Fruit fly (Drosophila melanogaster): Measurements from ENCODE around the gene Vps24.

The Vps24 gene

DNA sequence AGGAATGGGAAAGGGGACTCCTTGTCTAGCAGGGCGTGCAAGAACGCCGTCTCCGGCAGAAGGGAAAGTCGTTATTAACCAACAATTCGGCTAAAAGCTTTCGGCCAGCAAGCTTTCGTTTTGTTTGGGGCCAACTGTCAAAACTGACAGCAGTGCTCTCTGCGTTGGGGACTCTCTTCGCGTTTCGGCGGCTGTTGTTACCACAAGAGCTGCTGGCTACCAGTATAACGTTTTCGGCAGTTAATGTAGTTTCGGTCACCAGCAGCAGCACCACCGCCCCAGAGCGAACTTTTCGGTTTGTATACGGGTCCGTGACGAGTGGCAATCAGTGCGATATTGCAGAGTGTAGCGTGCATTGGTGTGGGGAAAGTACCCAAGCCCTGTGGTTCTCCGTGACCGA is 30.7 kb downstream of the Vps24 start, which contains the start of gene cpx:
Gene cpx, plus strand, starts transcription at position 160 of the 400 bp plus-strand sequence.
- TF ChIP-seq psq (GFP tag; optimal IDR thresholded peaks at IDR 0.05) (no peak), Sp1 (GFP tag; optimal IDR thresholded peaks at IDR 0.05) (no peak), fru (GFP tag; optimal IDR thresholded peaks at IDR 0.05) (no peak), dmrt93B (GFP tag; optimal IDR thresholded peaks at IDR 0.05) (no peak), Jra (GFP tag; optimal IDR thresholded peaks at IDR 0.05) (no peak), brk (GFP tag; optimal IDR thresholded peaks at IDR 0.05) (no peak), foxo (GFP tag; optimal IDR thresholded peaks at IDR 0.05) (no peak), Myc (optimal IDR thresholded peaks at IDR 0.05) (no peak), ey (GFP tag; optimal IDR thresholded peaks at IDR 0.05) (no peak), Mio (GFP tag; optimal IDR thresholded peaks at IDR 0.05) (no peak), GATAd (GFP tag; optimal IDR thresholded peaks at IDR 0.05) (no peak), Rel (GFP tag; optimal IDR thresholded peaks at IDR 0.05) (no peak), Rel (tag; optimal IDR thresholded peaks at IDR 0.05) (no peak), br (GFP tag; optimal IDR thresholded peaks at IDR 0.05) (no peak), N (GFP tag; optimal IDR thresholded peaks at IDR 0.05) (no peak), OdsH (GFP tag; optimal IDR thresholded peaks at IDR 0.05) (no peak), woc (GFP tag; optimal IDR thresholded peaks at IDR 0.05) (no peak), h (GFP tag; optimal IDR thresholded peaks at IDR 0.05) (no peak), Dif (GFP tag; optimal IDR thresholded peaks at IDR 0.05; ENCODE audit: partially characterized antibody) (no peak), Vsx2 (GFP tag; optimal IDR thresholded peaks at IDR 0.05; ENCODE audit: partially characterized antibody) (no peak)

- TF ChIP-seq psq (GFP tag; optimal IDR thresholded peaks at IDR 0.05) = no peak
- no peak for TF ChIP-seq Dfd (GFP tag; optimal IDR thresholded peaks at IDR 0.05)
- TF ChIP-seq GATAd (GFP tag; optimal IDR thresholded peaks at IDR 0.05) = no peak
- TF ChIP-seq CG32264 (GFP tag; optimal IDR thresholded peaks at IDR 0.05) = no peak
- no peak for TF ChIP-seq sv (GFP tag; optimal IDR thresholded peaks at IDR 0.05)
- no peak for TF ChIP-seq foxo (GFP tag; optimal IDR thresholded peaks at IDR 0.05)
- no peak for TF ChIP-seq Jra (GFP tag; optimal IDR thresholded peaks at IDR 0.05)
- TF ChIP-seq Myc (optimal IDR thresholded peaks at IDR 0.05) = no peak
- TF ChIP-seq Mio (GFP tag; optimal IDR thresholded peaks at IDR 0.05) = no peak
- TF ChIP-seq ey (GFP tag; optimal IDR thresholded peaks at IDR 0.05) = no peak
- no peak for TF ChIP-seq Hr83 (GFP tag; optimal IDR thresholded peaks at IDR 0.05; ENCODE audit: poor library complexity, severe bottlenecking)
Measured at dm6 chr3R:4277828-4278227, 32.9 kb downstream of the Vps24 start, which contains the start of gene flip. Gene flip, minus strand, starts transcription at chr3R:4277928.

DNA sequence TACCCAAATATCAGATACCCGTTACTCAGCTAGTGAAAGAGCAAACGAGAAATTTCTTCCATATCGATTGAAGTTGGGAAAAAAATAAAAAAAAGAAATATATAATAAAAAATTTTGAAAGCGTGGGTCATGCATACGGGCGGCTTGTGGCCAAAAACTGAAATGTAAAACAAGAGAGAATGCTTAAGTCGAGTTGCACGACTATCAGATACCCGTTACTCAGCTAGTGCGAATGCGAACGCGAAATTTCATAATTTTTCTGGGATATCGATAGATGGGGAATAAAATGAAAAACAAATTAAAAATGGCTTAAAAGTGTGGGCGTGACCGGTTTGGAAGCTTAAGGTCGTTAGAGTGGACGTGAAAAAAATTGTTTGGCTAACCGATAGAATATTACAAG is 42.4 kb downstream of the Vps24 start:
- TF ChIP-seq GATAd (GFP tag; optimal IDR thresholded peaks at IDR 0.05) (no peak), sv (GFP tag; optimal IDR thresholded peaks at IDR 0.05) (no peak), Dfd (GFP tag; optimal IDR thresholded peaks at IDR 0.05) (peak; percentile 88)

DNA sequence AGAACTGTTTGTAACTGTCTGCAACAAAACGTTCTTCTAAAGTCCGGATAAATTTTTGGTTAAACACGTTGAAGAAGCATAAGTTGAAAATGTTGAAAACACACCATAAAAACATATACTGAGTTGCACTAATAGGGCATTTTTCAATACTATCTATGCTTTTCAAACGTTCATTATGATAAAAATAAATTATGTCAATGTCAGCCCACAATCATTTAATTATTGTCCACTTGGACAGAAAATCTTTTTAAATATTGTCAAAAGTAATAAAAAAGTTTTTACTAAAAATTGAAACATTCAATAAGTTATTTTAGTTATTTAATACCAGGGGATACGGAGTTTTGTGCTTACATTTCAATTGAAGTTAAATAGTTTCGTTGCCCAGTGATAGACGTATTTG is 44.3 kb downstream of the Vps24 start, which contains the start of gene CG1092:
Gene CG1092, plus strand, starts transcription at position 301 of the 400 bp plus-strand sequence.
- TF ChIP-seq Abd-B (GFP tag; optimal IDR thresholded peaks at IDR 0.05) = no peak
- no peak for TF ChIP-seq brk (GFP tag; optimal IDR thresholded peaks at IDR 0.05)
- TF ChIP-seq dsf (GFP tag; optimal IDR thresholded peaks at IDR 0.05; ENCODE audit: borderline replicate concordance) = no peak
- no peak for TF ChIP-seq br (GFP tag; optimal IDR thresholded peaks at IDR 0.05)
- no peak for TF ChIP-seq Hnf4 (GFP tag; optimal IDR thresholded peaks at IDR 0.05)
- TF ChIP-seq Sp1 (GFP tag; optimal IDR thresholded peaks at IDR 0.05) = no peak
- TF ChIP-seq ey (GFP tag; optimal IDR thresholded peaks at IDR 0.05) = no peak
- no peak for TF ChIP-seq GATAd (GFP tag; optimal IDR thresholded peaks at IDR 0.05)
- TF ChIP-seq usp (GFP tag; optimal IDR thresholded peaks at IDR 0.05) = no peak
- no peak for TF ChIP-seq tai (GFP tag; optimal IDR thresholded peaks at IDR 0.05)
- no peak for TF ChIP-seq Mio (GFP tag; optimal IDR thresholded peaks at IDR 0.05)
- no peak for TF ChIP-seq sv (GFP tag; optimal IDR thresholded peaks at IDR 0.05)
- no peak for TF ChIP-seq Jra (GFP tag; optimal IDR thresholded peaks at IDR 0.05)

All from whole organism, wandering third instar larva.